Worm (Caenorhabditis elegans): ENCODE results near the gene lgc-15.

Gene lgc-15

DNA sequence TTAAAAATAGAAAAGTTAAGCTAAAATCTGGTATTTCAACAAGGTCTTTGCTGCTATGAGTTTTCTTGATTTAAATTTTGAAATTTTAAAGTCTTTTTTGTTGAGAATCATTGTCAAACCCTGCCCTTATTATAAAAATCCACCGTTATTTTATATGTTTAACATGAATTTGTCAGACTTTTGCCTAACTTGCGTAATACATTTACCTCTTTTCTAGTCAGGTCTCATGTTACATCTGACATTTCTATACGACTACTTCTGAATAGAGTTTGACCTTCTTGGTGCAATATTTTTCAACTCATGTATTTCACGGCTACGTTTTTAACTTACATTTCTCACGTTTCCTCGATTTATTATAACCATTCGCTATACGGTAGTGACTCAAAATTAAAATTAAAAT lies at the start of gene lgc-15:
lgc-15 (plus strand) TSS at position 301 of the 400 bp plus-strand sequence.
- TF ChIP-seq unc-62 (GFP tag; optimal IDR thresholded peaks at IDR 0.05) = no peak

ce11 chrX:12064908-12065307 lies 49.2 kb upstream of the lgc-15 start, which contains the start of gene lgc-23:
Gene lgc-23 (plus strand): TSS chrX:12065208.
- no peak for TF ChIP-seq unc-62 (GFP tag; optimal IDR thresholded peaks at IDR 0.05)

DNA sequence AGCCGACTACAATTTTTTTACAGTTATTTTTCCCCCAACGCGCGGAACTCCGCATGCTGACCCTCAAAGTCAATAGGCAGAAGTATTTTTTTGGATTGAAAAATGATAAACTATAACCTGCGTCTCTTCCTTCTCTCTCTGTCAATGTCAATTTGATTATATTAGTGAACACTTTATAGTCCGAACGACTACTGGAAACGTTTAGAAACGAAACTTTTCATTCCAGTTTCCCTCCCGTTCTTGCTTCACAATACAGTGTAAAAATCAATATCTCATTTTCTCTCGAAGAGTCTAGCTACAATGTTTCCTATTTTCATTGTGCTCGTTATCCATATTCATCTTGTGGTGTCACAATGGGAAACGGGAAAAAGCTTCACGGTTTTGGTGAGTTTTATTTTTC lies 45.9 kb upstream of the lgc-15 start, which contains the start of gene lgc-24:
lgc-24 (plus strand) TSS at position 301 of the 400 bp plus-strand sequence.
- no peak for TF ChIP-seq unc-62 (GFP tag; optimal IDR thresholded peaks at IDR 0.05)

- no peak for TF ChIP-seq unc-62 (GFP tag; optimal IDR thresholded peaks at IDR 0.05)
These were observed 40.4 kb upstream of the lgc-15 start, which contains the start of gene tmem-145 for ce11 chrX:12073764-12074163. Gene tmem-145 (minus strand): TSS chrX:12073864.

ce11 chrX:12080581-12081162 lies 33.5 kb upstream of the lgc-15 start:
- TF ChIP-seq unc-62 (GFP tag; optimal IDR thresholded peaks at IDR 0.05) = no peak

DNA sequence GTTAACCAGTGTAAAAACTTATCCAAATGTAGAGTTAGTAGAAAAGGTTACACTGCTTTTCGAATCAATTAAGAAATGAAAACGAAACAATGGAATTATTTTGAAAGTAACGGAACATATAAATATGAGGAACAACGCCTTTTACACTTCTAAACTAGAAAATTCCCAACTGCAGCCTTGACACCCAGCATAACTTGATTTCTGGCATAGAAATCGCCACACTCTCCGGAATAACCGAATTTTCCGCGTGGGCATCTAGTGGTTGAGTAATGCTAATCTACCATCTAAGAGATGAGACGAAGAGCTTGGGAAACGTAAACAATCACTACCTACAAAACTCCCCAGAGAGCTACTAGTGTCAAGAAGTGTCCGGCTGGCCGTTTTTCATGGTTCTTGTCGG lies 32.9 kb upstream of the lgc-15 start:
- TF ChIP-seq unc-62 (GFP tag; optimal IDR thresholded peaks at IDR 0.05) = no peak

DNA sequence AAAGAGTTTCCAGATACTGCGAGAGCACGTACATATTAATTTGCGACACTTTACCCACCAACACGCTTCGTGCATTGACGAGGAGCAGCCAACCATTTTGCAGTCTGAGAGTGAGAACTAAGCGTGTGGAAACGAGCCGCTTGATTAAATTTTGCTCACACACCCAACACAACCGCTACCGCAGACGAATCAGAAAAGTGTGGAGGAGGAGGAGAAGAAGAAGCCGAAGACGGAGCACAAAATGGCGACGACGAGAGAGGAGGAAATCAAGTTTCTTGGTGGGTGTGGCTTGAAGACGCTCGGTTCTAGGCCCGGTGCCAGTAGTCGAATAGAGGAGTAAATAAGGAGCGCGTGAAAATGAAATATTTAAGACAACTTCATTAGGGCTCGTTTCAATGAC lies 31.3 kb upstream of the lgc-15 start:
- TF ChIP-seq unc-62 (GFP tag; optimal IDR thresholded peaks at IDR 0.05) = no peak

- TF ChIP-seq unc-62 (GFP tag; optimal IDR thresholded peaks at IDR 0.05) = no peak
These were observed 27.8 kb upstream of the lgc-15 start for ce11 chrX:12086297-12086696.

DNA sequence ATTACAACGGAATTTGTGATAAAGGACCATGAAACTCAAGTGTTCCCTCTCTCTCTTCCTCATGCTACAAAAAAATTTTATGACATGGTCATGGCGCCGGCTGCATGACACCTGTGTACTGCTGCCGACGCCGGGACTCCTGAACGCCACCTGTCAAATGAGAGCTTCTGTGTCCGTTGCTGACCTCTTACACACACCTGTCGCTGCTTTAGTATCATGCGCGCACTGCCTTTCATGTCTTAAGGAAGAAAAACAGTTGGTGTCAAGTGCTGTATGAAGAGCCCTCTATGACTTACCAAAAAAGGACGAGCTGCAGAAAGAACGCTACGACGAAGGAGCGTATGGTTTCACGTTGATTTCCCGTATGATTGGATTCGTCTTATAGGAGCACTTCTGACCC lies 21.5 kb upstream of the lgc-15 start:
- TF ChIP-seq unc-62 (GFP tag; optimal IDR thresholded peaks at IDR 0.05) = no peak

DNA sequence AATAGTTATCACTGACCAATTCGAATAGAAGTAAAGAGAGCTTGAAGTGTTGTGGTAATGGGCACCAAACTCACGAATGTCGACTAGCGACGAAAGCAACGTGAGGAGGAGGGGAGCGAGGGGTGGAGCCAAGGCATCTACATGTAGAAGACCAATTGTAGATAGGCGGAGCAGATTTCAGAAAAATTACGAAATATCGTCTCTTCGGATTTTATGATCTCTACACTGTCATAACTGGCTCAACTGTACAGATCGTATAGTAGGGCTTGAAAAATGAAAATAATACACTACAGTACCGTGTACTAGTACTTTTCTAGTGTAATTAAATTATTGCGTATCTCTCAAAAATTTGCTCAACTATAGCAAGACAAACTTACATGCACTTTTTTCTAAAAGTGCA lies 21.1 kb upstream of the lgc-15 start, which contains the start of gene W03G11.4:
W03G11.4 (minus strand) TSS at position 101 of the 400 bp plus-strand sequence.
- TF ChIP-seq unc-62 (GFP tag; optimal IDR thresholded peaks at IDR 0.05) = no peak

ce11 chrX:12093992-12094391 lies 20.1 kb upstream of the lgc-15 start:
- no peak for TF ChIP-seq unc-62 (GFP tag; optimal IDR thresholded peaks at IDR 0.05)

ce11 chrX:12095200-12095599 lies 18.9 kb upstream of the lgc-15 start:
- TF ChIP-seq unc-62 (GFP tag; optimal IDR thresholded peaks at IDR 0.05) = no peak

ce11 chrX:12097995-12098394 lies 16.1 kb upstream of the lgc-15 start:
- no peak for TF ChIP-seq unc-62 (GFP tag; optimal IDR thresholded peaks at IDR 0.05)

ce11 chrX:12103712-12104111 lies 10.4 kb upstream of the lgc-15 start, which contains the start of gene W03G11.3:
Gene W03G11.3 (minus strand): TSS chrX:12103812.
- no peak for TF ChIP-seq unc-62 (GFP tag; optimal IDR thresholded peaks at IDR 0.05)

- no peak for TF ChIP-seq unc-62 (GFP tag; optimal IDR thresholded peaks at IDR 0.05)
These were observed 9.5 kb upstream of the lgc-15 start, which contains the start of gene col-181 for ce11 chrX:12104630-12105029. Gene col-181 (plus strand): TSS chrX:12104930.

DNA sequence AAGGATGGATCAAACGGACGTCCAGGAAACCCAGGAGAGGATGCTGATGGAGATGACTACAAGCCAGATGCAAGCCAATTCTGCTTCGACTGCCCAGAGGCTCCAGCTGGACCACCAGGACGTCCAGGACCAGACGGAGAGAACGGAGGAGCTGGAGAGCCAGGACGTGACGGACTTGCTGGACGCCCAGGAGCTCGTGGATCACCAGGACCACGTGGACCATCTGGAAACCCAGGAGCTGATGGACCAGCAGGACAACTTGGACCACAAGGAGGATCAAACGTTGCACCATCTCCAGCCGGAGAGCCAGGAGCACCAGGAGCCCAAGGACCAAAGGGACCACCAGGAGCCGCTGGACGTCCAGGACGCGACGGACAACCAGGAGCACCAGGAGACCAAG lies 8.7 kb upstream of the lgc-15 start:
- TF ChIP-seq unc-62 (GFP tag; optimal IDR thresholded peaks at IDR 0.05) = no peak

- no peak for TF ChIP-seq unc-62 (GFP tag; optimal IDR thresholded peaks at IDR 0.05)
These were observed 8.1 kb upstream of the lgc-15 start for ce11 chrX:12106004-12106403.

All from whole organism, dauer.